Worm (Caenorhabditis elegans) whole organism, late embryonic: ENCODE data around the gene srh-112.
"Not testable (repeated sequence)": the region's sequence is repeated elsewhere in the genome, so short reads cannot be mapped to it uniquely, and the experiment has no call there.

Source experiments
- C08G9.2 ChIP-seq: sonication (generic microtip); optimal IDR thresholded peaks from 2 replicates; lab custom pipeline; 2016; ENCODE audit warnings: mild to moderate bottlenecking, missing genetic modification characterization, moderate library complexity, missing compliant biosample characterization
- K02D7.2 ChIP-seq: sonication (generic microtip); optimal IDR thresholded peaks from 2 replicates; lab custom pipeline; 2017; ENCODE audit warnings: mild to moderate bottlenecking, missing genetic modification characterization, missing compliant biosample characterization
- K09A11.1 ChIP-seq: sonication (generic microtip); optimal IDR thresholded peaks from 2 replicates; lab custom pipeline; 2017; ENCODE audit warnings: antibody characterized with exemption, mild to moderate bottlenecking, missing genetic modification characterization, missing compliant biosample characterization; ENCODE audit not compliant: insufficient read depth
- Y22D7AL.16 ChIP-seq: sonication (generic microtip); optimal IDR thresholded peaks from 2 replicates; lab custom pipeline; 2016; ENCODE audit warnings: missing genetic modification characterization, missing compliant biosample characterization
- ceh-14 ChIP-seq: sonication (generic microtip); optimal IDR thresholded peaks from 2 replicates; lab custom pipeline; 2016; ENCODE audit warnings: missing genotype, missing genetic modification characterization, missing compliant biosample characterization
- ceh-19 ChIP-seq: fragments of 200-800 bp; sonication (Bioruptor generic); optimal IDR thresholded peaks from 2 replicates; lab custom pipeline; 2018; ENCODE audit warnings: mild to moderate bottlenecking, missing genetic modification characterization, missing compliant biosample characterization
- ceh-22 ChIP-seq: sonication (generic microtip); optimal IDR thresholded peaks from 2 replicates; lab custom pipeline; 2017; ENCODE audit warnings: missing biosample characterization, missing genetic modification characterization
- ceh-48 ChIP-seq: sonication (generic microtip); optimal IDR thresholded peaks from 2 replicates; lab custom pipeline; 2016; ENCODE audit warnings: missing genetic modification characterization, inconsistent platforms, missing compliant biosample characterization
- ceh-9 ChIP-seq: sonication (generic microtip); optimal IDR thresholded peaks from 2 replicates; lab custom pipeline; 2016; ENCODE audit warnings: mild to moderate bottlenecking, missing genetic modification characterization, inconsistent platforms, missing compliant biosample characterization
- dve-1 ChIP-seq: sonication (generic microtip); optimal IDR thresholded peaks from 2 replicates; lab custom pipeline; 2017; ENCODE audit warnings: antibody characterized with exemption, mild to moderate bottlenecking, missing genetic modification characterization, missing compliant biosample characterization
- elt-2 ChIP-seq: sonication (generic microtip); optimal IDR thresholded peaks from 2 replicates; lab custom pipeline; 2016; ENCODE audit warnings: missing genetic modification reagents, missing genetic modification characterization, missing compliant biosample characterization
- ets-4 ChIP-seq: sonication (generic microtip); optimal IDR thresholded peaks from 2 replicates; lab custom pipeline; 2016; ENCODE audit warnings: missing genetic modification characterization, missing compliant biosample characterization
- fkh-10 ChIP-seq: fragments of 150-350 bp; optimal IDR thresholded peaks from 2 replicates; lab custom pipeline; 2014; ENCODE audit warnings: missing biosample characterization, missing genetic modification reagents, missing genetic modification characterization
- hlh-13 ChIP-seq: fragments of 200-800 bp; sonication (Bioruptor generic); optimal IDR thresholded peaks from 2 replicates; lab custom pipeline; 2018; ENCODE audit warnings: mild to moderate bottlenecking, missing genetic modification characterization, missing compliant biosample characterization
- hlh-6 ChIP-seq: sonication (generic microtip); optimal IDR thresholded peaks from 2 replicates; lab custom pipeline; 2016; ENCODE audit warnings: missing genotype, missing genetic modification characterization, missing compliant biosample characterization
- hlh-8 ChIP-seq: sonication (generic microtip); optimal IDR thresholded peaks from 2 replicates; lab custom pipeline; 2016; ENCODE audit warnings: missing genotype, missing genetic modification characterization, missing compliant biosample characterization
- nfya-1 ChIP-seq: sonication (generic microtip); optimal IDR thresholded peaks from 2 replicates; lab custom pipeline; 2017; ENCODE audit warnings: missing genetic modification characterization, mild to moderate bottlenecking, missing compliant biosample characterization, antibody characterized with exemption, moderate library complexity
- pax-1 ChIP-seq: fragments of 150-350 bp; optimal IDR thresholded peaks from 2 replicates; lab custom pipeline; 2014; ENCODE audit warnings: missing biosample characterization, missing genetic modification characterization
- pqm-1 ChIP-seq: sonication (generic microtip); optimal IDR thresholded peaks from 2 replicates; lab custom pipeline; 2016; ENCODE audit warnings: missing genetic modification characterization, missing compliant biosample characterization
- pros-1 ChIP-seq: fragments of 150-350 bp; optimal IDR thresholded peaks from 2 replicates; lab custom pipeline; 2014; ENCODE audit warnings: missing biosample characterization, missing genetic modification reagents, missing genetic modification characterization
- sdc-2 ChIP-seq: sonication (generic microtip); optimal IDR thresholded peaks from 2 replicates; lab custom pipeline; 2016; ENCODE audit warnings: missing genotype, missing genetic modification characterization, missing compliant biosample characterization
- sox-2 ChIP-seq: fragments of 200-800 bp; sonication (Bioruptor generic); IDR thresholded peaks from 2 replicates; pipeline ENCODE4 v1.3.6; 2022; ENCODE audit warnings: missing genetic modification reagents, missing genetic modification characterization, missing compliant biosample characterization
- syd-9 ChIP-seq: sonication (generic microtip); optimal IDR thresholded peaks from 2 replicates; lab custom pipeline; 2016; ENCODE audit warnings: mild to moderate bottlenecking, missing genetic modification characterization, moderate library complexity, missing compliant biosample characterization
- tbx-2 ChIP-seq: sonication (generic microtip); optimal IDR thresholded peaks from 2 replicates; lab custom pipeline; 2016; ENCODE audit warnings: missing genetic modification characterization, missing compliant biosample characterization
- tbx-7 ChIP-seq: sonication (generic microtip); optimal IDR thresholded peaks from 2 replicates; lab custom pipeline; 2016; ENCODE audit warnings: missing genotype, missing genetic modification characterization, missing compliant biosample characterization
- ttx-3 ChIP-seq: sonication (generic microtip); optimal IDR thresholded peaks from 2 replicates; lab custom pipeline; 2016; ENCODE audit warnings: missing genetic modification reagents, missing genetic modification characterization, missing compliant biosample characterization
- unc-3 ChIP-seq, 2 experiments: fragments of 200-800 bp in 1 of 2; sonication (Bioruptor generic) in 1 of 2; sonication (generic microtip) in 1 of 2; conservative IDR thresholded peaks in 1 of 2; optimal IDR thresholded peaks in 1 of 2; 2 replicates each; pipeline versions ENCODE4 v1.3.6 to Lab custom; 2016 to 2022; ENCODE audit warnings: missing compliant biosample characterization in 2 of 2, missing genetic modification characterization in 2 of 2, missing genetic modification reagents in 1 of 2
- unc-55 ChIP-seq: sonication (generic microtip); optimal IDR thresholded peaks from 2 replicates; lab custom pipeline; 2017; ENCODE audit warnings: missing biosample characterization, missing genetic modification reagents, missing genetic modification characterization
- zip-5 ChIP-seq: sonication (generic microtip); optimal IDR thresholded peaks from 2 replicates; lab custom pipeline; 2016; ENCODE audit warnings: missing genetic modification characterization, missing compliant biosample characterization
- ztf-16 ChIP-seq: sonication (generic microtip); optimal IDR thresholded peaks from 2 replicates; lab custom pipeline; 2017; ENCODE audit warnings: missing genetic modification characterization, missing compliant biosample characterization

srh-112 gene

DNA sequence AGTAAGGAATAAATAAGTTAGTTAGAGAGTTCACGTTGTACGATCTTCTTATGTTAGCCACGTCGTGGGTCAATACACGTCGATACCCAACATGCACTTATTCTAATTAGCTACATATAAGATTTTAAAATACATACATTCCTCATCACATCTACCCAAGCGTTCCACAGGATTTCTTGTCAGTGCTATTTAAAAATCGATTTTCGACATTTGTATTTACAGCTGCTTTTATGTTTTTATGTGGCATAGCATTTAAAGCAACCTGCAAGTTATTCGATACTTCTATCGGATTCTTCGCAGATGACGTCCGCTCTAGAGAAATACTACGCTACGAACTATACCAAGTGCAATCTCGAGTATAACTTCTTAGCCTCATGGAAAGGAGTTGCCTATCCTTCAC, 29.4 kb upstream of the srh-112 start, which contains the start of gene srh-115:
srh-115 (plus strand) TSS at position 301 of the 400 bp plus-strand sequence.
- no peak for TF ChIP-seq pros-1 (tag; lab: Kevin White, UChicago)

DNA sequence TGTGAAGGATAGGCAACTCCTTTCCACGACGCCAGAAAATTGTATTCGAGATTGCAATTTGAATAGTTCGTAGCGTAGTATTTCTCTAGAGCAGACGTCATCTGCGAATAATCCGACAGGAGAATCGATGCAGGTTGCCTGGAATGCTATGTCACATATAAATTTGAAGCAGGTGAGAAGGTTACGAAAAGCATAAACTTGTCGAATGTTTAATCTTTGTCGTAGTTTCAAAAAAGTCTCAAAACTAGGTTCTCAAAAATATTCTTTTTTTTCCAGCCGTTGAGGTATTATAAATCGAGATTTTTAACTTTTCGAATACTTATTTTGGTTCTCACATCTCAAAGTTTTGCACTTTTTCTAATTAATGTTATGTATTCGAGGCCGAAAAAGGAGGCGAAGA, 29.0 kb upstream of the srh-112 start, which contains the start of gene srh-116:
srh-116 (minus strand) TSS at position 101 of the 400 bp plus-strand sequence.
- TF ChIP-seq ceh-48, pqm-1, zip-5: not testable (repeated sequence)

DNA sequence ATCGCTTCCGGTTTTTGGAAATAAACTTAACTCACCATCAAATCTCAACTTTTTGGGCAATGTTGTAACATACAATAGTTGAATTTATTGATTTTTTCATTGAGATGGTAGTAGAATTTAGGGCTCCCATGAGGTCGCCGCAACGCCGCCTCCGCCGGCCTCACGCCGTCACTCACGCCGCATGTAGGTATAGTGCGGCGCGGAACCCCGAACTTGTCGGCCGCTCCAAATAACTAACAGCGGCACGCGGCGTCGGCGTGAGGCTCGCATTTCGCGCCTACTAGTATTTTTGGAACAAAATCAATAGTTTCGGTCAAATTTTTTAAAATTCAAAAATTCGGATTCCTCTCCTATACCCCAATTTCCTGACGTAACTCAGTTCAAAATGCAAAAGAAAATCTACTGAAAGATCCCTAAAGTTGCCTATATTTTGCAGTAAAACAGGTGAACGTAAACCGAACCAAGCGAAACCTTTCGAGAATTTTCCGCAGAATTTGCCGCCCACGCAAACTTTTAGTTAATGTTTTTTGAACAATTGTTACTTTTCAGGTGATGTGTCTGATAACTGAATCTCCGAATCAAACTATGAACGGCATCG, 25.4 kb upstream of the srh-112 start, which contains the start of gene Y61B8A.6:
Y61B8A.6 (plus strand) TSS at position 548 of the 598 bp plus-strand sequence.
- TF ChIP-seq hlh-13 (GFP tag; lab: Kevin White, UChicago) (no peak), pqm-1 (no peak), hlh-8 (tag; lab: Kevin White, UChicago) (no peak), K09A11.1 (tag; lab: Kevin White, UChicago) (no peak), ztf-16 (tag; lab: Kevin White, UChicago) (no peak), C08G9.2 (tag; lab: Kevin White, UChicago) (no peak), unc-55 (GFP tag; lab: Kevin White, UChicago) (no peak), dve-1 (tag; lab: Kevin White, UChicago) (no peak), unc-3 (GFP tag; conservative IDR thresholded peaks at IDR 0.05; lab: Robert Waterston, UW) (no peak), unc-3 (tag; optimal IDR thresholded peaks at IDR 0.05; lab: Kevin White, UChicago) (no peak), sox-2 (GFP tag; lab: Robert Waterston, UW) (no peak), syd-9 (tag; lab: Kevin White, UChicago) (no peak), ceh-14 (no peak)

DNA sequence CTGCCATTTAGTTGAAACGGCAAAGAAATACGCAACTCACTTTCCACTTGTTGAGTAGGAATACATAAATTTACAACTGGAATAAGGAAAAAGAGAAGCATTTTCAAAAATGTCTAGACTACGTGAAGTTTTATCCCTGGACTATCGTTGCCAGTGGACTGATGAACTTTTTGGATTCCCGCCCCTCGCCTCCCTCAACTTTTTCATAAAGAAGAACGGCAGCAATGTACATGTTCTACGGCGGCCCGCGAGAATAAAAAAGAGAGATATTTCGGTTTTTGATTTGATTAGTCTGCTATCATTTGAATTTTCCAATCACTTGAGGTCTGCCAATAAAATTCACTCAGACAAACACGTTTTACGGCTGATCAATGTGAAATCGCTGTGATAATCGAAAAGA, 22.9 kb upstream of the srh-112 start, which contains the start of gene clec-243:
clec-243 (minus strand) TSS at position 101 of the 400 bp plus-strand sequence.
- TF ChIP-seq C08G9.2 (tag; lab: Kevin White, UChicago) (no peak), ets-4 (tag; lab: Kevin White, UChicago) (no peak), pax-1 (tag; lab: Kevin White, UChicago) (no peak), ttx-3 (no peak), ceh-22 (tag; lab: Kevin White, UChicago) (no peak), hlh-13 (GFP tag; lab: Kevin White, UChicago) (no peak), fkh-10 (GFP tag; lab: Kevin White, UChicago) (no peak), ceh-48 (no peak)

DNA sequence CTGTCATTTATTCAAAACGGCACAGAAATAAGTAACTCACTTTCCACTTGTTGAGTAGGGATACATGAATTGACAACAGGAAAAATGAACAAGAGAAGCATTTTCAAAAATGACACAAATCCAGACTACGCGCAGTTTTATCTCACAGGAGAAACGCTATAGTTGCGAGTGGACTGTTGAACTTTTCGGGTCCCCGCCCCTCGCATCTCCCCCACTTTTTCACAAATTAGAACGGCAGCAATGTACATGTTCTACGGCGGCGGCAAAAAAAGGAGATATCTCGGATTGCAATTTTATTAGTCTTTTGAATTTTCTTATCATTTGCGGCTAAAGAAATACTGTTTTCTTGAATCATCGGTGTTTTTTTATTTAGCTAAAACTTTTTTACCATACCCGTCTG, 19.4 kb upstream of the srh-112 start, which contains the start of gene clec-242:
clec-242 (minus strand) TSS at position 101 of the 400 bp plus-strand sequence.
- TF ChIP-seq K02D7.2 (tag; lab: Kevin White, UChicago) = no peak
- no peak for TF ChIP-seq tbx-2
- no peak for TF ChIP-seq elt-2 (tag; lab: Kevin White, UChicago)
- TF ChIP-seq ceh-9 (tag; lab: Kevin White, UChicago) = no peak
- TF ChIP-seq ceh-19 (GFP tag; lab: Kevin White, UChicago) = no peak
- no peak for TF ChIP-seq sdc-2 (tag; lab: Kevin White, UChicago)
- no peak for TF ChIP-seq tbx-7 (tag; lab: Kevin White, UChicago)
- no peak for TF ChIP-seq hlh-6 (tag; lab: Kevin White, UChicago)
- no peak for TF ChIP-seq pqm-1
- TF ChIP-seq dve-1 (tag; lab: Kevin White, UChicago) = no peak
- TF ChIP-seq ceh-48 = no peak
- TF ChIP-seq syd-9 (tag; lab: Kevin White, UChicago) = no peak
- TF ChIP-seq Y22D7AL.16 (tag; lab: Kevin White, UChicago) = no peak
- no peak for TF ChIP-seq nfya-1
- no peak for TF ChIP-seq pros-1 (tag; lab: Kevin White, UChicago)
